Fruit fly (Drosophila melanogaster) whole organism, pupa: ENCODE measurements around the gene CG5986.

Source experiments
- CG10348 ChIP-seq: fragments of 200-800 bp; sonication (Bioruptor generic); IDR thresholded peaks from 2 replicates; pipeline ENCODE4 v1.3.6; 2022; ENCODE audit warnings: missing biosample characterization, missing genetic modification characterization
- CG12605 ChIP-seq: fragments of 200-800 bp; sonication (Bioruptor generic); IDR thresholded peaks from 2 replicates; pipeline ENCODE4 v1.3.6; 2022; ENCODE audit warnings: missing biosample characterization, missing genetic modification characterization
- CG13204 ChIP-seq: fragments of 200-800 bp; sonication (Bioruptor generic); optimal IDR thresholded peaks from 2 replicates; lab custom pipeline; 2018; ENCODE audit warnings: missing biosample characterization, mild to moderate bottlenecking, missing genetic modification characterization, moderate library complexity
- CG14655 ChIP-seq: fragments of 200-800 bp; sonication (Bioruptor generic); optimal IDR thresholded peaks from 3 replicates; lab custom pipeline; 2017; ENCODE audit warnings: mild to moderate bottlenecking, missing biosample characterization, missing genetic modification reagents, missing genetic modification characterization
- CG15710 ChIP-seq: fragments of 200-800 bp; sonication (Bioruptor generic); optimal IDR thresholded peaks from 2 replicates; lab custom pipeline; 2018; ENCODE audit warnings: missing biosample characterization, mild to moderate bottlenecking, missing genetic modification characterization, moderate library complexity
- CG17806 ChIP-seq: fragments of 200-800 bp; sonication (Bioruptor generic); optimal IDR thresholded peaks from 2 replicates; lab custom pipeline; 2018; ENCODE audit warnings: missing biosample characterization, mild to moderate bottlenecking, missing genetic modification characterization, moderate library complexity
- CG32121 ChIP-seq: fragments of 200-800 bp; sonication (Bioruptor generic); IDR thresholded peaks from 2 replicates; pipeline ENCODE4 v1.3.6; 2022; ENCODE audit warnings: missing biosample characterization, missing genetic modification characterization
- CG34367 ChIP-seq: fragments of 200-800 bp; sonication (Bioruptor generic); optimal IDR thresholded peaks from 2 replicates; lab custom pipeline; 2018; ENCODE audit warnings: missing biosample characterization, mild to moderate bottlenecking, missing genetic modification characterization
- CG4496 ChIP-seq: fragments of 200-800 bp; sonication (Bioruptor generic); IDR thresholded peaks from 3 replicates; pipeline ENCODE4 v1.3.6; 2022; ENCODE audit warnings: missing biosample characterization, missing genetic modification characterization
- CG8159 ChIP-seq: fragments of 200-800 bp; sonication (Bioruptor generic); optimal IDR thresholded peaks from 3 replicates; lab custom pipeline; 2018; ENCODE audit warnings: missing biosample characterization, mild to moderate bottlenecking, missing genetic modification characterization, moderate library complexity
- CG8301 ChIP-seq: fragments of 200-800 bp; sonication (Bioruptor generic); optimal IDR thresholded peaks from 2 replicates; lab custom pipeline; 2018; ENCODE audit warnings: missing biosample characterization, mild to moderate bottlenecking, missing genetic modification characterization
- CG9948 ChIP-seq: fragments of 200-800 bp; sonication (Bioruptor generic); optimal IDR thresholded peaks from 2 replicates; lab custom pipeline; 2018; ENCODE audit warnings: missing biosample characterization, mild to moderate bottlenecking, missing genetic modification characterization, moderate library complexity
- D1 ChIP-seq: fragments of 200-800 bp; sonication (Bioruptor generic); optimal IDR thresholded peaks from 2 replicates; lab custom pipeline; 2018; ENCODE audit warnings: missing biosample characterization, mild to moderate bottlenecking, missing genetic modification characterization, moderate library complexity
- EcR ChIP-seq: fragments of 200-800 bp; sonication (Bioruptor generic); optimal IDR thresholded peaks from 3 replicates; lab custom pipeline; 2019; ENCODE audit warnings: missing biosample characterization, missing genetic modification characterization, mild to moderate bottlenecking, moderate library complexity, missing genetic modification reagents
- Ets98B ChIP-seq: fragments of 200-800 bp; sonication (Bioruptor generic); IDR thresholded peaks from 2 replicates; pipeline ENCODE4 v1.3.6; 2022; ENCODE audit warnings: missing biosample characterization, missing genetic modification characterization
- Pif1A ChIP-seq: fragments of 200-800 bp; sonication (Bioruptor generic); optimal IDR thresholded peaks from 3 replicates; lab custom pipeline; 2016; ENCODE audit warnings: missing biosample characterization, missing genetic modification characterization
- Pif1B ChIP-seq: fragments of 200-800 bp; sonication (Bioruptor generic); optimal IDR thresholded peaks from 3 replicates; lab custom pipeline; 2016; ENCODE audit warnings: missing biosample characterization, missing genetic modification characterization
- Snoo ChIP-seq: fragments of 200-800 bp; sonication (Bioruptor generic); optimal IDR thresholded peaks from 3 replicates; lab custom pipeline; 2017; ENCODE audit warnings: missing biosample characterization, mild to moderate bottlenecking, missing genetic modification characterization, inconsistent platforms
- fd96Ca ChIP-seq: fragments of 200-800 bp; sonication (Bioruptor generic); IDR thresholded peaks from 3 replicates; pipeline ENCODE4 v1.3.6; 2022; ENCODE audit warnings: missing biosample characterization, missing genetic modification characterization
- gl ChIP-seq: fragments of 200-800 bp; sonication (Bioruptor generic); optimal IDR thresholded peaks from 2 replicates; lab custom pipeline; 2018; ENCODE audit warnings: missing biosample characterization, mild to moderate bottlenecking, missing genetic modification characterization
- rn ChIP-seq: fragments of 200-800 bp; sonication (Bioruptor generic); IDR thresholded peaks from 2 replicates; pipeline ENCODE4 v1.3.6; 2022; ENCODE audit warnings: missing biosample characterization, missing genetic modification characterization

Gene CG5986

DNA sequence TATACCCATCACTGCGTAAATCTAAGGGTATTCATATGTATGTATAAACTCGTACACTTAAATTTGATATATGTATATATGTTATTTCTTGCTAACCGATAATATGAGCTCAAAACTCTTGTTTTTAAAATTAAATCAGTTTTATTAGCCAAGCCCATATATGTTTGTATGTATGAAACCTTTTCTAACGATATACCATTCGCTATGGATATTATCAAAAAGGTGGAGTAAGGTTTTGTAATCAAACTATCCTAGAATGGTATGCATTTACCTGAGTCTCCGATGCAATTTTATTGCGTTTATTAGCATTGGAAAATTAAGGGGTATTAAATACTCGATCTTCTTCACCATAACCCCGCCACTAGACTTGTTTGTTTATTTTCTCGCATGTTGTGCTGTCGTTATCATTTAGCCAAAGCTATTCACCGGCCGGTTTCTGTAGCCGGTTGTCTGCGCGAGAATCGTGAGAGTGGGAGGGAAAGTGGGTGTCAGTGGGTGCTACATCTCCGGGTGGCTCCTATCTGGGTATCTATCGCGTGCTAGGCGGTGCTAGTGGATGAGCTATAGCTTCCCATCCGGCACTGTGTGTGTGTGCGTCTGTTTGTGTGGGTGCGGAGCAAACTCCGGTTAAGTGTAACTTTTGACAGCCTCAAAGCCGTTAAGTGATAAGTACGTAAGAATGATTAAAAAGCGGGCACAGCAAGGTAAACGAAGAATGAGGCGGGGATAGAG lies 39.6 kb upstream of the CG5986 start:
- TF ChIP-seq CG14655 (GFP tag; lab: Kevin White, UChicago) (peak; percentile 70), CG10348 (GFP tag; lab: Robert Waterston, UW) (no peak), fd96Ca (GFP tag; lab: Robert Waterston, UW) (peak; percentile 37; the same call in 1 of the 3 replicates), CG8301 (tag; lab: Kevin White, UChicago) (peak; percentile 36)

DNA sequence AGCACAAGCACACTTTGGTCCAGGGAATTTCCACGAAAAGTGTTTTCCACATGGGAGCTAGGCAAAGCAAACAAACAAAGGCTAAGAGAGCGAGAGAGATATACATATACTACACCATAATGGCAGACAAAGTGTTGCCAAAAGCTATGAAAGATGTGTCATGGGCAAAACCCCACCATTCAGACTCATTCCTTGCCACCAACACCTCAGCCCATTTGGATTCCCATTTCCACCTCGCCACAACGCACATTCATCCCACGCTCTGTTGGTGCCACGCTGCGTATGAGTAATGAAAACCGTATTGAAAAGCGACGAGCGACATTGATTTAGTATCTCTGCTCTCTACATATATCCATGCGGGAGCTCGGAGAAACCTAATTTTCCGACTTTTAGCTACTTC lies 38.7 kb upstream of the CG5986 start:
- TF ChIP-seq CG8159 (tag; lab: Kevin White, UChicago) (no peak), gl (tag; lab: Kevin White, UChicago) (no peak), fd96Ca (GFP tag; lab: Robert Waterston, UW) (no peak), CG4496 (GFP tag; lab: Robert Waterston, UW) (no peak), D1 (tag; lab: Kevin White, UChicago) (no peak), CG8301 (tag; lab: Kevin White, UChicago) (no peak), rn (GFP tag; lab: Robert Waterston, UW) (no peak), Ets98B (GFP tag; lab: Robert Waterston, UW) (no peak), CG9948 (no peak), Pif1A (no peak), CG15710 (no peak), CG12605 (GFP tag; lab: Robert Waterston, UW) (no peak), CG13204 (GFP tag; lab: Kevin White, UChicago) (no peak), Snoo (tag; lab: Kevin White, UChicago) (no peak), CG10348 (GFP tag; lab: Robert Waterston, UW) (no peak), Pif1B (GFP tag; lab: Kevin White, UChicago) (no peak)

DNA sequence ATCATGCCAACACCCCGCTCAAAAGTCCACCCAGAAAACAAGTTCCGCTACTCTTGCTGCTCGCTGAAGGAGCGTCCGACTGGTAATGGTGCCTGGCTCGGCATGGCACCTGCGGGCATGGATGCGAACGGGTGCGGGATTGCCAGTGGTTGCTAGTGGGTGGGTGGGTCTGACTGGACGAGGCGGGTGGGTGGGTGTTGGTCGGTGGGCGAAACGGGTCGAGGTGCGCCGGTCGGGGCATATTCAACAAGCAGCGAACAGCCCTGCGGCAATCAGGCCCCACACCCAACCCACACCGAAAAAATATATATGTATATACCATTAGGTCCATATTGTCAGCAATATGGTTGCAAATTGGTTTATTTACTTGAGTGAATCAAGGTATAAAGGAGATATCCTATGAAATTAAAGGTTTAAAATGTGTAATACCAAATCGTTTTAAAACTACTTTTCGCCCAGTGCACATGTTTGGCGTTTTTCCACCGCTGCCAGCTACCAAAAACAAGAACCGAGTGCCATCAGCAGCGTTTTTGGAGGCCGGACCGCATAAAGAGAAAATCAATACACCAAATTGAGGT lies 36.9 kb upstream of the CG5986 start:
- TF ChIP-seq EcR (GFP tag; lab: Kevin White, UChicago) (no peak), D1 (tag; lab: Kevin White, UChicago) (no peak), CG34367 (no peak), CG32121 (GFP tag; lab: Robert Waterston, UW) (peak; percentile 72), Pif1A (peak; percentile 39), CG8301 (tag; lab: Kevin White, UChicago) (peak; percentile 53), CG17806 (tag; lab: Kevin White, UChicago) (no peak), fd96Ca (GFP tag; lab: Robert Waterston, UW) (peak; percentile 51; the same call in 2 of the 3 replicates), CG13204 (GFP tag; lab: Kevin White, UChicago) (peak; percentile 46), Ets98B (GFP tag; lab: Robert Waterston, UW) (peak; percentile 61), gl (tag; lab: Kevin White, UChicago) (no peak), CG14655 (GFP tag; lab: Kevin White, UChicago) (peak; percentile 62), Snoo (tag; lab: Kevin White, UChicago) (peak; percentile 16), CG9948 (no peak), rn (GFP tag; lab: Robert Waterston, UW) (0 out of 2 replicates have a peak, but pooled peaks have one; percentile 13), CG8159 (tag; lab: Kevin White, UChicago) (peak; percentile 21), CG4496 (GFP tag; lab: Robert Waterston, UW) (peak; percentile 75; the same call in 2 of the 3 replicates), CG12605 (GFP tag; lab: Robert Waterston, UW) (peak; percentile 55), CG10348 (GFP tag; lab: Robert Waterston, UW) (no peak), Pif1B (GFP tag; lab: Kevin White, UChicago) (no peak), CG15710 (peak; percentile 7)
- TF ChIP-seq, all 21 proteins: peak for 13

DNA sequence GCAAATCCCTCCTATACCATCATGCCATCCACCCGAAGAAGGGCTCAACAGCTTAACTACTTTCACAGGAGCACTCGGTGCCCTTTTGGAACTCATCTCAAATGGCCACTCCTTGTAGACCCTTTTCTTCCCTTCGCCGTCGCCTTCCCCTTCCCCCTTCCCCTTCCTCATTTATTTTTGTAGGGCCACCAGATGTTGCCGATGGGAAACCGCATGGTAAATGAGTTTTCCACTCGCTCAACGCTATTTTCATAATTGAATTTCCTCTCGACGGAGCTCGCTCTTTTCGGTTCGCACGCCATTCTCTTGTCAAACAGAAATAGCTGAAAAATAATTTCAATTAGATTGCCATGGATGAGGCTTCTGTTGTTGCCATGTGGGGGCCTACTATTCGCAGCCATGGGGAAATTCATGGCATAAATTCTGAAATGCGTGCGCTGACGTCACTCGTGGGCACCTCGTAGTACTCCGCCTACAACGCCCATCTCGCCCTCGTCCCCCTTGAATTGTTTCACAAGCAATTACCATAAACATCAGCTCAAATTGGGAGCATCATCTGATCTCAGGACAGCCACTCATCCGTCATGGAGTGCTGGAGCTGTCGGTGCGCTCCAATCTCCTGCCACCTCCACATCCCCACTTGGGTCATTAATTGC lies 35.4 kb upstream of the CG5986 start:
- no peak for TF ChIP-seq CG9948
- no peak for TF ChIP-seq CG14655 (GFP tag; lab: Kevin White, UChicago)
- TF ChIP-seq CG13204 (GFP tag; lab: Kevin White, UChicago), result no peak
- TF ChIP-seq, all 21 proteins: peak for 0

DNA sequence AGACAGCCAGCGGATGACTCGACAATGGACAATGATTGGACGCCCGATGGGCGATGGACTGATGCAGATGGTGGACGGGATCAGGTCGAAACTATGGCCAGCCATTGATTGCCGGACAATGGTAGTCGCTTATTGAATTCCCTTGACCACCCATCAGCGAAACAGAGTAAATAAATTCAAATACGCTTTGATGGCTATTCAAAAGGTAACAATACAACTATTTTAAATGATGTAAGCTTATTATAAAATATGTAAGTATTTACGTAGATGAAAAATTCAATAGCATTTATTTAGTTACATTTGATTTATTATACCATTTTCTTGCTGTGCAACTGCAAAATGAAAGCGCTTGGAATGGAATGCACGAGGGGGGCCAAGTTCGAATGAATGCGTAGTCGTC lies 33.0 kb upstream of the CG5986 start:
- TF ChIP-seq CG4496 (GFP tag; lab: Robert Waterston, UW) (0 out of 3 replicates have a peak, but pooled peaks have one; percentile 25), CG15710 (peak; percentile 30), CG10348 (GFP tag; lab: Robert Waterston, UW) (no peak)

DNA sequence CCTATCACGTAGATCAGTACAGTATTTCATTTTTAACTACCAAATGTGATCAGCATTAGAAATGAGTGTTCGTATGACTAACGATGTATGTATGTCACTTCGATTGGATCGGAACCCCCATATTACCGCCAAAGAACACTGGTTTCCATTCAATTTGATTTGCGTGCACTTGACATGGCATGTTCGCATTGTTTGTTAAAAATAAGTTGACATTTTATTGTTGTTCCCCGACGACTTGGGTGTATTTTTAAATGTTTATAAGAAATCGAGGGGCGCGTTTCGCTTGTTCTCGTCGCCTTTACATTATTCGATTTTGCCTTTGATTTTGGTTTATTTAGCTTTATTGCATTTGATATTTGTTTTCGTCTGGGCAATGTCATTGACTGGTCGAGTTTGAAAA lies 32.1 kb upstream of the CG5986 start:
- no peak for TF ChIP-seq CG8301 (tag; lab: Kevin White, UChicago)
